Worm (Caenorhabditis elegans) whole organism, late embryonic: ENCODE measurements around the gene F35H8.2.

Experiments used
- C08G9.2 ChIP-seq: sonication (generic microtip); optimal IDR thresholded peaks from 2 replicates; lab custom pipeline; 2016; ENCODE audit warnings: mild to moderate bottlenecking, missing genetic modification characterization, moderate library complexity, missing compliant biosample characterization
- C38D4.7 ChIP-seq: fragments of 200-800 bp; sonication (Bioruptor generic); optimal IDR thresholded peaks from 2 replicates; lab custom pipeline; 2018; ENCODE audit warnings: mild to moderate bottlenecking, missing genetic modification characterization, moderate library complexity, missing compliant biosample characterization
- K02D7.2 ChIP-seq: sonication (generic microtip); optimal IDR thresholded peaks from 2 replicates; lab custom pipeline; 2017; ENCODE audit warnings: mild to moderate bottlenecking, missing genetic modification characterization, missing compliant biosample characterization
- K09A11.1 ChIP-seq: sonication (generic microtip); optimal IDR thresholded peaks from 2 replicates; lab custom pipeline; 2017; ENCODE audit warnings: antibody characterized with exemption, mild to moderate bottlenecking, missing genetic modification characterization, missing compliant biosample characterization; ENCODE audit not compliant: insufficient read depth
- Y22D7AL.16 ChIP-seq: sonication (generic microtip); optimal IDR thresholded peaks from 2 replicates; lab custom pipeline; 2016; ENCODE audit warnings: missing genetic modification characterization, missing compliant biosample characterization
- ama-1 ChIP-seq: fragments of 150-350 bp; optimal IDR thresholded peaks from 2 replicates; lab custom pipeline; 2014
- ceh-14 ChIP-seq: sonication (generic microtip); optimal IDR thresholded peaks from 2 replicates; lab custom pipeline; 2016; ENCODE audit warnings: missing genotype, missing genetic modification characterization, missing compliant biosample characterization
- ceh-18 ChIP-seq: sonication (generic microtip); optimal IDR thresholded peaks from 2 replicates; lab custom pipeline; 2016; ENCODE audit warnings: missing genetic modification characterization, missing compliant biosample characterization
- ceh-19 ChIP-seq: fragments of 200-800 bp; sonication (Bioruptor generic); optimal IDR thresholded peaks from 2 replicates; lab custom pipeline; 2018; ENCODE audit warnings: mild to moderate bottlenecking, missing genetic modification characterization, missing compliant biosample characterization
- ceh-22 ChIP-seq: sonication (generic microtip); optimal IDR thresholded peaks from 2 replicates; lab custom pipeline; 2017; ENCODE audit warnings: missing biosample characterization, missing genetic modification characterization
- ceh-24 ChIP-seq: sonication (generic microtip); optimal IDR thresholded peaks from 2 replicates; lab custom pipeline; 2016; ENCODE audit warnings: mild to moderate bottlenecking, missing genetic modification characterization, missing compliant biosample characterization
- ceh-30 ChIP-seq: fragments of 150-350 bp; optimal IDR thresholded peaks from 2 replicates; lab custom pipeline; 2014; ENCODE audit warnings: missing biosample characterization, missing genetic modification characterization
- ceh-31 ChIP-seq: sonication (generic microtip); optimal IDR thresholded peaks from 2 replicates; lab custom pipeline; 2016; ENCODE audit warnings: missing genetic modification characterization, missing compliant biosample characterization
- ceh-45 ChIP-seq: fragments of 200-800 bp; sonication (Bioruptor generic); IDR thresholded peaks from 2 replicates; pipeline ENCODE4 v1.3.6; 2022; ENCODE audit warnings: missing genetic modification reagents, missing genetic modification characterization, missing compliant biosample characterization
- dmd-4 ChIP-seq: sonication (generic microtip); optimal IDR thresholded peaks from 2 replicates; lab custom pipeline; 2016; ENCODE audit warnings: borderline replicate concordance, missing genetic modification characterization, missing compliant biosample characterization
- elt-2 ChIP-seq: sonication (generic microtip); optimal IDR thresholded peaks from 2 replicates; lab custom pipeline; 2016; ENCODE audit warnings: missing genetic modification reagents, missing genetic modification characterization, missing compliant biosample characterization
- ets-4 ChIP-seq: sonication (generic microtip); optimal IDR thresholded peaks from 2 replicates; lab custom pipeline; 2016; ENCODE audit warnings: missing genetic modification characterization, missing compliant biosample characterization
- eyg-1 ChIP-seq: sonication (generic microtip); optimal IDR thresholded peaks from 2 replicates; lab custom pipeline; 2016; ENCODE audit warnings: missing genotype, missing genetic modification characterization, missing compliant biosample characterization
- fax-1 ChIP-seq: sonication (generic microtip); optimal IDR thresholded peaks from 2 replicates; lab custom pipeline; 2016; ENCODE audit warnings: missing genotype, missing genetic modification characterization, missing compliant biosample characterization
- fkh-10 ChIP-seq: fragments of 150-350 bp; optimal IDR thresholded peaks from 2 replicates; lab custom pipeline; 2014; ENCODE audit warnings: missing biosample characterization, missing genetic modification reagents, missing genetic modification characterization
- fkh-6 ChIP-seq: sonication (generic microtip); optimal IDR thresholded peaks from 2 replicates; lab custom pipeline; 2016; ENCODE audit warnings: missing genetic modification characterization, missing compliant biosample characterization
- hlh-13 ChIP-seq: fragments of 200-800 bp; sonication (Bioruptor generic); optimal IDR thresholded peaks from 2 replicates; lab custom pipeline; 2018; ENCODE audit warnings: mild to moderate bottlenecking, missing genetic modification characterization, missing compliant biosample characterization
- hlh-30 ChIP-seq: sonication (generic microtip); optimal IDR thresholded peaks from 2 replicates; lab custom pipeline; 2017; ENCODE audit warnings: antibody characterized with exemption, missing genetic modification characterization, missing compliant biosample characterization; ENCODE audit not compliant: insufficient read depth
- hlh-6 ChIP-seq: sonication (generic microtip); optimal IDR thresholded peaks from 2 replicates; lab custom pipeline; 2016; ENCODE audit warnings: missing genotype, missing genetic modification characterization, missing compliant biosample characterization
- lim-6 ChIP-seq: sonication (generic microtip); optimal IDR thresholded peaks from 2 replicates; lab custom pipeline; 2016; ENCODE audit warnings: missing genetic modification characterization, missing compliant biosample characterization
- lin-11 ChIP-seq: fragments of 200-800 bp; sonication (Bioruptor generic); optimal IDR thresholded peaks from 2 replicates; lab custom pipeline; 2018; ENCODE audit warnings: mild to moderate bottlenecking, missing genetic modification characterization, missing compliant biosample characterization
- madf-2 ChIP-seq: sonication (generic microtip); optimal IDR thresholded peaks from 2 replicates; lab custom pipeline; 2017; ENCODE audit warnings: missing genetic modification characterization, missing compliant biosample characterization
- mec-3 ChIP-seq: sonication (generic microtip); optimal IDR thresholded peaks from 2 replicates; lab custom pipeline; 2016; ENCODE audit warnings: borderline replicate concordance, missing genetic modification characterization, missing compliant biosample characterization
- nfya-1 ChIP-seq: sonication (generic microtip); optimal IDR thresholded peaks from 2 replicates; lab custom pipeline; 2017; ENCODE audit warnings: missing genetic modification characterization, mild to moderate bottlenecking, missing compliant biosample characterization, antibody characterized with exemption, moderate library complexity
- odd-2 ChIP-seq: sonication (generic microtip); optimal IDR thresholded peaks from 2 replicates; lab custom pipeline; 2017; ENCODE audit warnings: antibody characterized with exemption, mild to moderate bottlenecking, missing genetic modification characterization, missing compliant biosample characterization
- pat-9 ChIP-seq: fragments of 200-800 bp; sonication (Bioruptor generic); optimal IDR thresholded peaks from 2 replicates; lab custom pipeline; 2018; ENCODE audit warnings: mild to moderate bottlenecking, missing genetic modification characterization, moderate library complexity, missing compliant biosample characterization
- pax-1 ChIP-seq: fragments of 150-350 bp; optimal IDR thresholded peaks from 2 replicates; lab custom pipeline; 2014; ENCODE audit warnings: missing biosample characterization, missing genetic modification characterization
- pha-2 ChIP-seq: sonication (generic microtip); optimal IDR thresholded peaks from 2 replicates; lab custom pipeline; 2017; ENCODE audit warnings: mild to moderate bottlenecking, missing genetic modification characterization, missing compliant biosample characterization
- pqm-1 ChIP-seq: sonication (generic microtip); optimal IDR thresholded peaks from 2 replicates; lab custom pipeline; 2016; ENCODE audit warnings: missing genetic modification characterization, missing compliant biosample characterization
- pros-1 ChIP-seq: fragments of 150-350 bp; optimal IDR thresholded peaks from 2 replicates; lab custom pipeline; 2014; ENCODE audit warnings: missing biosample characterization, missing genetic modification reagents, missing genetic modification characterization
- ref-2 ChIP-seq: sonication (generic microtip); optimal IDR thresholded peaks from 2 replicates; lab custom pipeline; 2016; ENCODE audit warnings: missing genetic modification characterization, missing compliant biosample characterization
- rnt-1 ChIP-seq: sonication (generic microtip); optimal IDR thresholded peaks from 2 replicates; lab custom pipeline; 2016; ENCODE audit warnings: missing genetic modification characterization, missing compliant biosample characterization
- sdc-2 ChIP-seq: sonication (generic microtip); optimal IDR thresholded peaks from 2 replicates; lab custom pipeline; 2016; ENCODE audit warnings: missing genotype, missing genetic modification characterization, missing compliant biosample characterization
- sox-2 ChIP-seq: fragments of 200-800 bp; sonication (Bioruptor generic); IDR thresholded peaks from 2 replicates; pipeline ENCODE4 v1.3.6; 2022; ENCODE audit warnings: missing genetic modification reagents, missing genetic modification characterization, missing compliant biosample characterization
- sox-4 ChIP-seq: sonication (generic microtip); optimal IDR thresholded peaks from 2 replicates; lab custom pipeline; 2017; ENCODE audit warnings: mild to moderate bottlenecking, missing genetic modification characterization, inconsistent platforms, missing compliant biosample characterization
- syd-9 ChIP-seq: sonication (generic microtip); optimal IDR thresholded peaks from 2 replicates; lab custom pipeline; 2016; ENCODE audit warnings: mild to moderate bottlenecking, missing genetic modification characterization, moderate library complexity, missing compliant biosample characterization
- tbx-2 ChIP-seq: sonication (generic microtip); optimal IDR thresholded peaks from 2 replicates; lab custom pipeline; 2016; ENCODE audit warnings: missing genetic modification characterization, missing compliant biosample characterization
- tbx-7 ChIP-seq: sonication (generic microtip); optimal IDR thresholded peaks from 2 replicates; lab custom pipeline; 2016; ENCODE audit warnings: missing genotype, missing genetic modification characterization, missing compliant biosample characterization
- ttx-3 ChIP-seq: sonication (generic microtip); optimal IDR thresholded peaks from 2 replicates; lab custom pipeline; 2016; ENCODE audit warnings: missing genetic modification reagents, missing genetic modification characterization, missing compliant biosample characterization
- unc-42 ChIP-seq: sonication (generic microtip); optimal IDR thresholded peaks from 2 replicates; lab custom pipeline; 2016; ENCODE audit warnings: missing genotype, missing genetic modification characterization, missing compliant biosample characterization
- unc-55 ChIP-seq: sonication (generic microtip); optimal IDR thresholded peaks from 2 replicates; lab custom pipeline; 2017; ENCODE audit warnings: missing biosample characterization, missing genetic modification reagents, missing genetic modification characterization
- unc-86 ChIP-seq: sonication (generic microtip); optimal IDR thresholded peaks from 2 replicates; lab custom pipeline; 2016; ENCODE audit warnings: missing genetic modification characterization, missing compliant biosample characterization
- zip-5 ChIP-seq: sonication (generic microtip); optimal IDR thresholded peaks from 2 replicates; lab custom pipeline; 2016; ENCODE audit warnings: missing genetic modification characterization, missing compliant biosample characterization
- ztf-16 ChIP-seq: sonication (generic microtip); optimal IDR thresholded peaks from 2 replicates; lab custom pipeline; 2017; ENCODE audit warnings: missing genetic modification characterization, missing compliant biosample characterization

The F35H8.2 gene

ce11 chrII:9559929-9560328 lies 4.6 kb downstream of the F35H8.2 start, which contains the start of gene F35H8.4:
F35H8.4 (minus strand) TSS chrII:9560029.
- TF ChIP-seq C08G9.2 (tag; lab: Kevin White, UChicago) (no peak), C38D4.7 (GFP tag; lab: Kevin White, UChicago) (no peak), K09A11.1 (tag; lab: Kevin White, UChicago) (no peak), nfya-1 (tag; lab: Kevin White, UChicago) (no peak), Y22D7AL.16 (tag; lab: Kevin White, UChicago) (no peak), unc-55 (GFP tag; lab: Kevin White, UChicago) (no peak), hlh-6 (tag; lab: Kevin White, UChicago) (no peak)

- TF ChIP-seq ceh-45 (no peak), tbx-2 (no peak), rnt-1 (no peak), K02D7.2 (tag; lab: Kevin White, UChicago) (no peak), mec-3 (no peak)
Measured at ce11 chrII:9560895-9561294, 5.6 kb downstream of the F35H8.2 start.

- TF ChIP-seq ceh-19 (GFP tag; lab: Kevin White, UChicago), result peak; percentile 91
- TF ChIP-seq pqm-1 (tag; lab: Kevin White, UChicago), result no peak
- peak; percentile 76 for TF ChIP-seq sox-2 (GFP tag; lab: Robert Waterston, UW)
- TF ChIP-seq ama-1 (lab: Kevin White, UChicago), result no peak
- peak; percentile 75 for TF ChIP-seq lin-11 (tag; lab: Kevin White, UChicago)
- TF ChIP-seq pros-1 (tag; lab: Kevin White, UChicago), result no peak
- TF ChIP-seq hlh-30, result peak; percentile 39
- peak; percentile 58 for TF ChIP-seq ceh-24 (tag; lab: Kevin White, UChicago)
- TF ChIP-seq tbx-2, result peak; percentile 67
- TF ChIP-seq pha-2 (tag; lab: Kevin White, UChicago), result peak; percentile 75
- peak; percentile 88 for TF ChIP-seq fkh-6 (tag; lab: Kevin White, UChicago)
- TF ChIP-seq zip-5 (tag; lab: Kevin White, UChicago), result peak; percentile 65
- TF ChIP-seq ttx-3 (tag; lab: Kevin White, UChicago), result peak; percentile 89
- peak; percentile 16 for TF ChIP-seq lim-6 (tag; lab: Kevin White, UChicago)
- TF ChIP-seq syd-9 (tag; lab: Kevin White, UChicago), result peak; percentile 86
- no peak for TF ChIP-seq ceh-22 (tag; lab: Kevin White, UChicago)
- TF ChIP-seq ceh-18, result peak; percentile 70
- TF ChIP-seq dmd-4 (tag; lab: Kevin White, UChicago), result peak; percentile 42
- TF ChIP-seq madf-2 (tag; lab: Kevin White, UChicago), result peak; percentile 76
- peak; percentile 85 for TF ChIP-seq ref-2 (tag; lab: Kevin White, UChicago)
- peak; percentile 89 for TF ChIP-seq sox-4 (tag; lab: Kevin White, UChicago)
- peak; percentile 68 for TF ChIP-seq ztf-16
- peak; percentile 67 for TF ChIP-seq fax-1 (tag; lab: Kevin White, UChicago)
- TF ChIP-seq tbx-7 (tag; lab: Kevin White, UChicago), result peak; percentile 45
- TF ChIP-seq ceh-31 (tag; lab: Kevin White, UChicago), result peak; percentile 40
- TF ChIP-seq unc-42, result peak; percentile 38
- TF ChIP-seq Y22D7AL.16 (tag; lab: Kevin White, UChicago), result peak; percentile 81
- peak; percentile 84 for TF ChIP-seq pat-9 (tag; lab: Kevin White, UChicago)
- peak; percentile 72 for TF ChIP-seq K02D7.2 (tag; lab: Kevin White, UChicago)
- peak; percentile 88 for TF ChIP-seq unc-86 (tag; lab: Kevin White, UChicago)
- no peak for TF ChIP-seq fkh-10
- TF ChIP-seq sdc-2 (tag; lab: Kevin White, UChicago), result peak; percentile 80
- peak; percentile 82 for TF ChIP-seq eyg-1
- no peak for TF ChIP-seq unc-55 (GFP tag; lab: Kevin White, UChicago)
- TF ChIP-seq elt-2, result peak; percentile 91
- no peak for TF ChIP-seq odd-2
- TF ChIP-seq pax-1 (tag; lab: Kevin White, UChicago), result no peak
- TF ChIP-seq hlh-13, result peak; percentile 73
- no peak for TF ChIP-seq ceh-30 (tag; lab: Kevin White, UChicago)
- TF ChIP-seq C08G9.2 (tag; lab: Kevin White, UChicago), result peak; percentile 72
- peak; percentile 16 for TF ChIP-seq ceh-14 (tag; lab: Kevin White, UChicago)
- TF ChIP-seq ets-4, result no peak
Measured at ce11 chrII:9566045-9566444, 10.7 kb downstream of the F35H8.2 start.
